Comparison of ENCODE assay signal across 4 worm cellular contexts in the genomic region with DNA sequence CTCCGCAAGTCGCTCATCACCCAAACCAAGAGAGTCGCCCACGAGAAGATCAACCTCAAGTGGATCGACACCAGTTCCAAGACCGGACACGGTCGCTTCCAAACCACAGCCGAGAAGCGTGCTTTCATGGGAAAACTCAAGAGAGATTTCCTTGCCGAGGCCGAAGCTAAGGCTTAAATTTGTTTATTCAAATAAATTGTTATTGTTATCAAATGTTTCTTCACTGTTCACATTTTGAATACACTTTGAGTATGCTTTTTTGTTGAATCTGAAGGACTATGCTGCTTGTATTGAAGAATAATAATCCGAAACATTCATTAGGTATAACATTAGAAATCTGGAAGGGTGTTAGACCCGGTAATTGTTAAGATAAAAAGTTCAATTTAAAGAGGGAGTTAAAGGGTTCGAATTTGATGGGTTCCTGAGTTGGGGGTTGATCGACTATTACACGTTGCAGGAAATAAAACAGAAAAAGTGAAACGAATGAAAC.
A peak's percentile ranks its signal among the peaks of the same experiment; 100 is the strongest.
TF ChIP-seq lines count a peak whose summit lies in the region.

No protein-coding gene starts in this region.

TF ChIP-seq in whole organism, L2 larva, 48 proteins besides CTCF, POLR2A, EP300 and RAD21 (continues in another document):
- TF ChIP-seq ama-1 (optimal IDR thresholded peaks at IDR 0.05; lab: Kevin White, UChicago), result peak; percentile 19
- no peak for TF ChIP-seq C34F6.9 (tag; optimal IDR thresholded peaks at IDR 0.05; lab: Kevin White, UChicago)
- TF ChIP-seq crh-2 (tag; optimal IDR thresholded peaks at IDR 0.05; lab: Kevin White, UChicago), result peak; percentile 12
- TF ChIP-seq sma-9 (GFP tag; optimal IDR thresholded peaks at IDR 0.05; lab: Kevin White, UChicago), result no peak
- TF ChIP-seq sma-9 (tag; optimal IDR thresholded peaks at IDR 0.05; lab: Kevin White, UChicago), result no peak
- TF ChIP-seq nhr-129 (tag; optimal IDR thresholded peaks at IDR 0.05; lab: Kevin White, UChicago), result no peak
- TF ChIP-seq unc-55 (GFP tag; optimal IDR thresholded peaks at IDR 0.05; lab: Kevin White, UChicago), result no peak
- TF ChIP-seq ztf-4 (tag; optimal IDR thresholded peaks at IDR 0.05; lab: Kevin White, UChicago), result peak; percentile 25
- TF ChIP-seq mbf-1 (tag; optimal IDR thresholded peaks at IDR 0.05; lab: Kevin White, UChicago), result no peak
- TF ChIP-seq gmeb-1 (tag; optimal IDR thresholded peaks at IDR 0.05; lab: Kevin White, UChicago), result peak; percentile 33
- peak; percentile 68 for TF ChIP-seq nhr-21 (tag; optimal IDR thresholded peaks at IDR 0.05; lab: Kevin White, UChicago)
- no peak for TF ChIP-seq aly-2 (tag; optimal IDR thresholded peaks at IDR 0.05; lab: Kevin White, UChicago)
- no peak for TF ChIP-seq blmp-1 (tag; optimal IDR thresholded peaks at IDR 0.05; lab: Kevin White, UChicago; ENCODE audit: insufficient read depth)
- no peak for TF ChIP-seq sem-4 (tag; optimal IDR thresholded peaks at IDR 0.05; lab: Kevin White, UChicago)
- peak; percentile 17 for TF ChIP-seq sma-3 (GFP tag; optimal IDR thresholded peaks at IDR 0.05; lab: Kevin White, UChicago)
- TF ChIP-seq nhr-10 (tag; optimal IDR thresholded peaks at IDR 0.05; lab: Kevin White, UChicago), result no peak
- TF ChIP-seq fos-1 (tag; optimal IDR thresholded peaks at IDR 0.05; lab: Kevin White, UChicago), result peak; percentile 36
- peak; percentile 37 for TF ChIP-seq Y55F3AM.14 (GFP tag; optimal IDR thresholded peaks at IDR 0.05; lab: Kevin White, UChicago)
- TF ChIP-seq ceh-16 (tag; optimal IDR thresholded peaks at IDR 0.05; lab: Kevin White, UChicago), result no peak
- TF ChIP-seq nhr-23 (tag; optimal IDR thresholded peaks at IDR 0.05; lab: Kevin White, UChicago), result no peak
- TF ChIP-seq nhr-11 (tag; optimal IDR thresholded peaks at IDR 0.05; lab: Kevin White, UChicago), result no peak
- TF ChIP-seq nhr-25 (tag; optimal IDR thresholded peaks at IDR 0.05; lab: Kevin White, UChicago), result peak; percentile 48

TF ChIP-seq in whole organism, L4 larva, 104 proteins besides CTCF, POLR2A, EP300 and RAD21 (continues in another document):
- TF ChIP-seq F37D6.2 (tag; optimal IDR thresholded peaks at IDR 0.05; lab: Kevin White, UChicago) (no peak), gei-8 (GFP tag; optimal IDR thresholded peaks at IDR 0.05; lab: Kevin White, UChicago) (no peak), mxl-3 (GFP tag; optimal IDR thresholded peaks at IDR 0.05; lab: Kevin White, UChicago) (no peak), mdl-1 (tag; optimal IDR thresholded peaks at IDR 0.05; lab: Kevin White, UChicago) (peak in 1 of 2 experiments; percentile 1), arid-1 (GFP tag; conservative IDR thresholded peaks at IDR 0.05; lab: Robert Waterston, UW) (peak; percentile 66; the same call in 1 of the 2 replicates), Y5F2A.4 (GFP tag; optimal IDR thresholded peaks at IDR 0.05; lab: Kevin White, UChicago) (peak; percentile 57), ctbp-1 (GFP tag; IDR thresholded peaks at IDR 0.05; lab: Robert Waterston, UW) (peak; percentile 37; the same call in 1 of the 2 replicates), mep-1 (tag; optimal IDR thresholded peaks at IDR 0.05; lab: Kevin White, UChicago) (peak; percentile 88), nhr-25 (tag; optimal IDR thresholded peaks at IDR 0.05; lab: Kevin White, UChicago; ENCODE audit: borderline replicate concordance, insufficient read depth) (no peak), nhr-111 (GFP tag; optimal IDR thresholded peaks at IDR 0.05; lab: Kevin White, UChicago) (no peak), spr-3 (GFP tag; optimal IDR thresholded peaks at IDR 0.05; lab: Kevin White, UChicago) (peak; percentile 54), F49E8.2 (tag; optimal IDR thresholded peaks at IDR 0.05; lab: Kevin White, UChicago; ENCODE audit: borderline replicate concordance) (peak; percentile 96), tag-97 (GFP tag; IDR thresholded peaks at IDR 0.05; lab: Robert Waterston, UW) (no peak), skn-1 (tag; optimal IDR thresholded peaks at IDR 0.05; lab: Kevin White, UChicago) (no peak), cey-2 (tag; optimal IDR thresholded peaks at IDR 0.05; lab: Kevin White, UChicago; ENCODE audit: borderline replicate concordance, insufficient read depth) (no peak), dve-1 (tag; optimal IDR thresholded peaks at IDR 0.05; lab: Kevin White, UChicago; ENCODE audit: insufficient read depth) (peak; percentile 49), ces-1 (GFP tag; optimal IDR thresholded peaks at IDR 0.05; lab: Kevin White, UChicago) (peak; percentile 41), F10B5.3 (tag; optimal IDR thresholded peaks at IDR 0.05; lab: Kevin White, UChicago) (no peak), ceh-28 (tag; optimal IDR thresholded peaks at IDR 0.05; lab: Kevin White, UChicago) (no peak), snpc-4 (tag; optimal IDR thresholded peaks at IDR 0.05; lab: Kevin White, UChicago) (no peak)

TF ChIP-seq in whole organism, late embryonic, 69 proteins besides CTCF, POLR2A, EP300 and RAD21:
- no peak for TF ChIP-seq tbx-2 (tag; optimal IDR thresholded peaks at IDR 0.05; lab: Kevin White, UChicago)
- no peak for TF ChIP-seq pag-3 (tag; optimal IDR thresholded peaks at IDR 0.05; lab: Kevin White, UChicago; ENCODE audit: borderline replicate concordance)
- no peak for TF ChIP-seq hlh-13 (GFP tag; optimal IDR thresholded peaks at IDR 0.05; lab: Kevin White, UChicago)
- peak; percentile 4 for TF ChIP-seq Y22D7AL.16 (tag; optimal IDR thresholded peaks at IDR 0.05; lab: Kevin White, UChicago)
- TF ChIP-seq gmeb-2 (tag; optimal IDR thresholded peaks at IDR 0.05; lab: Kevin White, UChicago), result peak; percentile 4
- no peak for TF ChIP-seq C08G9.2 (tag; optimal IDR thresholded peaks at IDR 0.05; lab: Kevin White, UChicago)
- peak; percentile 62 for TF ChIP-seq ama-1 (optimal IDR thresholded peaks at IDR 0.05; lab: Kevin White, UChicago)
- TF ChIP-seq tbx-7 (tag; optimal IDR thresholded peaks at IDR 0.05; lab: Kevin White, UChicago), result no peak
- TF ChIP-seq sdc-2 (tag; optimal IDR thresholded peaks at IDR 0.05; lab: Kevin White, UChicago), result no peak
- no peak for TF ChIP-seq ceh-31 (tag; optimal IDR thresholded peaks at IDR 0.05; lab: Kevin White, UChicago)
- TF ChIP-seq che-1 (tag; optimal IDR thresholded peaks at IDR 0.05; lab: Kevin White, UChicago), result no peak
- TF ChIP-seq sox-4 (tag; optimal IDR thresholded peaks at IDR 0.05; lab: Kevin White, UChicago), result no peak

TF ChIP-seq in whole organism, mixed stage, embryonic, 35 proteins besides CTCF, POLR2A, EP300 and RAD21:
- TF ChIP-seq ces-1 (GFP tag; optimal IDR thresholded peaks at IDR 0.05; lab: Kevin White, UChicago) (no peak), unc-39 (tag; optimal IDR thresholded peaks at IDR 0.05; lab: Kevin White, UChicago) (peak; percentile 30), snpc-4 (tag; optimal IDR thresholded peaks at IDR 0.05; lab: Kevin White, UChicago) (no peak)
